Worm (Caenorhabditis elegans): ENCODE measurements around the gene msp-33.

ce11 chrII:4904277-4904676 is 11.8 kb upstream of the msp-33 start:
- TF ChIP-seq pqm-1 (tag; optimal IDR thresholded peaks at IDR 0.05) (peak; percentile 50), ceh-16 (tag; optimal IDR thresholded peaks at IDR 0.05) (no peak), nfya-1 (tag; optimal IDR thresholded peaks at IDR 0.05; ENCODE audit: insufficient read depth) (peak; percentile 96), fos-1 (tag; optimal IDR thresholded peaks at IDR 0.05) (no peak), snpc-4 (tag; optimal IDR thresholded peaks at IDR 0.05) (peak; percentile 77), daf-12 (tag; optimal IDR thresholded peaks at IDR 0.05) (no peak), ama-1 (optimal IDR thresholded peaks at IDR 0.05) (no peak), fkh-2 (tag; optimal IDR thresholded peaks at IDR 0.05) (no peak), skn-1 (tag; optimal IDR thresholded peaks at IDR 0.05) (peak; percentile 70), nhr-23 (tag; optimal IDR thresholded peaks at IDR 0.05) (peak; percentile 47), nhr-237 (tag; optimal IDR thresholded peaks at IDR 0.05) (no peak), egl-27 (tag; optimal IDR thresholded peaks at IDR 0.05) (peak; percentile 18), nhr-25 (tag; optimal IDR thresholded peaks at IDR 0.05) (peak; percentile 79), unc-39 (tag; optimal IDR thresholded peaks at IDR 0.05) (no peak)
